Fruit fly (Drosophila melanogaster) whole organism, pupa: ENCODE results near the gene Eip75B.
A peak's percentile ranks its signal among the peaks of the same experiment; 100 is the strongest.

Source experiments
- CG10348 ChIP-seq: fragments of 200-800 bp; sonication (Bioruptor generic); IDR thresholded peaks from 2 replicates; pipeline ENCODE4 v1.3.6; 2022; ENCODE audit warnings: missing biosample characterization, missing genetic modification characterization
- CG12605 ChIP-seq: fragments of 200-800 bp; sonication (Bioruptor generic); IDR thresholded peaks from 2 replicates; pipeline ENCODE4 v1.3.6; 2022; ENCODE audit warnings: missing biosample characterization, missing genetic modification characterization
- CG13204 ChIP-seq: fragments of 200-800 bp; sonication (Bioruptor generic); optimal IDR thresholded peaks from 2 replicates; lab custom pipeline; 2018; ENCODE audit warnings: missing biosample characterization, mild to moderate bottlenecking, missing genetic modification characterization, moderate library complexity
- CG14655 ChIP-seq: fragments of 200-800 bp; sonication (Bioruptor generic); optimal IDR thresholded peaks from 3 replicates; lab custom pipeline; 2017; ENCODE audit warnings: mild to moderate bottlenecking, missing biosample characterization, missing genetic modification reagents, missing genetic modification characterization
- CG15710 ChIP-seq: fragments of 200-800 bp; sonication (Bioruptor generic); optimal IDR thresholded peaks from 2 replicates; lab custom pipeline; 2018; ENCODE audit warnings: missing biosample characterization, mild to moderate bottlenecking, missing genetic modification characterization, moderate library complexity
- CG17806 ChIP-seq: fragments of 200-800 bp; sonication (Bioruptor generic); optimal IDR thresholded peaks from 2 replicates; lab custom pipeline; 2018; ENCODE audit warnings: missing biosample characterization, mild to moderate bottlenecking, missing genetic modification characterization, moderate library complexity
- CG32121 ChIP-seq: fragments of 200-800 bp; sonication (Bioruptor generic); IDR thresholded peaks from 2 replicates; pipeline ENCODE4 v1.3.6; 2022; ENCODE audit warnings: missing biosample characterization, missing genetic modification characterization
- CG34367 ChIP-seq: fragments of 200-800 bp; sonication (Bioruptor generic); optimal IDR thresholded peaks from 2 replicates; lab custom pipeline; 2018; ENCODE audit warnings: missing biosample characterization, mild to moderate bottlenecking, missing genetic modification characterization
- CG4496 ChIP-seq: fragments of 200-800 bp; sonication (Bioruptor generic); IDR thresholded peaks from 3 replicates; pipeline ENCODE4 v1.3.6; 2022; ENCODE audit warnings: missing biosample characterization, missing genetic modification characterization
- CG8159 ChIP-seq: fragments of 200-800 bp; sonication (Bioruptor generic); optimal IDR thresholded peaks from 3 replicates; lab custom pipeline; 2018; ENCODE audit warnings: missing biosample characterization, mild to moderate bottlenecking, missing genetic modification characterization, moderate library complexity
- CG8301 ChIP-seq: fragments of 200-800 bp; sonication (Bioruptor generic); optimal IDR thresholded peaks from 2 replicates; lab custom pipeline; 2018; ENCODE audit warnings: missing biosample characterization, mild to moderate bottlenecking, missing genetic modification characterization
- CG9948 ChIP-seq: fragments of 200-800 bp; sonication (Bioruptor generic); optimal IDR thresholded peaks from 2 replicates; lab custom pipeline; 2018; ENCODE audit warnings: missing biosample characterization, mild to moderate bottlenecking, missing genetic modification characterization, moderate library complexity
- D1 ChIP-seq: fragments of 200-800 bp; sonication (Bioruptor generic); optimal IDR thresholded peaks from 2 replicates; lab custom pipeline; 2018; ENCODE audit warnings: missing biosample characterization, mild to moderate bottlenecking, missing genetic modification characterization, moderate library complexity
- EcR ChIP-seq: fragments of 200-800 bp; sonication (Bioruptor generic); optimal IDR thresholded peaks from 3 replicates; lab custom pipeline; 2019; ENCODE audit warnings: missing biosample characterization, missing genetic modification characterization, mild to moderate bottlenecking, moderate library complexity, missing genetic modification reagents
- Ets98B ChIP-seq: fragments of 200-800 bp; sonication (Bioruptor generic); IDR thresholded peaks from 2 replicates; pipeline ENCODE4 v1.3.6; 2022; ENCODE audit warnings: missing biosample characterization, missing genetic modification characterization
- Pif1A ChIP-seq: fragments of 200-800 bp; sonication (Bioruptor generic); optimal IDR thresholded peaks from 3 replicates; lab custom pipeline; 2016; ENCODE audit warnings: missing biosample characterization, missing genetic modification characterization
- Pif1B ChIP-seq: fragments of 200-800 bp; sonication (Bioruptor generic); optimal IDR thresholded peaks from 3 replicates; lab custom pipeline; 2016; ENCODE audit warnings: missing biosample characterization, missing genetic modification characterization
- Snoo ChIP-seq: fragments of 200-800 bp; sonication (Bioruptor generic); optimal IDR thresholded peaks from 3 replicates; lab custom pipeline; 2017; ENCODE audit warnings: missing biosample characterization, mild to moderate bottlenecking, missing genetic modification characterization, inconsistent platforms
- fd96Ca ChIP-seq: fragments of 200-800 bp; sonication (Bioruptor generic); IDR thresholded peaks from 3 replicates; pipeline ENCODE4 v1.3.6; 2022; ENCODE audit warnings: missing biosample characterization, missing genetic modification characterization
- gl ChIP-seq: fragments of 200-800 bp; sonication (Bioruptor generic); optimal IDR thresholded peaks from 2 replicates; lab custom pipeline; 2018; ENCODE audit warnings: missing biosample characterization, mild to moderate bottlenecking, missing genetic modification characterization
- rn ChIP-seq: fragments of 200-800 bp; sonication (Bioruptor generic); IDR thresholded peaks from 2 replicates; pipeline ENCODE4 v1.3.6; 2022; ENCODE audit warnings: missing biosample characterization, missing genetic modification characterization

The Eip75B gene

DNA sequence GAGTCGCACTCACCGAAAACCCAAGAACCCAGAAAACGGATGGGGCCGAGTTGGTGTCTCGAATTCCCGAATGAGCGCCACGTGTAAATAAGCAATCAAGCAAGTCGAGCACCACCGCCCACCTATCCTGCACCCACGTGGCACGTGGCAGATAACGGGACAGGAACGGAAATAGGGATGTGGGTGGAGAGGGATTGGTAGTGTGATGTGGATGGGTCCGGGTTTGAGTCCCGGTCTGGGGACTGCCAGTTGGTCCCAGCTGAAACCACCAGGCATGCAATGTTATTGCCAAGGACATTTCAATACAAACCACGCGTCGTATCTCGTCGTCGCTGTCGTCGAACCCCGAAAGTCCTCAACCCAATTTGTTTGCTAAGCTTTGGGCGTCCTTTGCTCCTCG is 119.1 kb downstream of the Eip75B start:
- TF ChIP-seq CG13204 (GFP tag; lab: Kevin White, UChicago) (no peak), CG15710 (tag; lab: Kevin White, UChicago) (no peak), CG12605 (GFP tag; lab: Robert Waterston, UW) (no peak), Ets98B (no peak), CG14655 (GFP tag; lab: Kevin White, UChicago) (no peak), CG34367 (tag; lab: Kevin White, UChicago) (no peak), CG8159 (no peak), CG10348 (GFP tag; lab: Robert Waterston, UW) (no peak), Pif1B (GFP tag; lab: Kevin White, UChicago) (no peak), CG17806 (tag; lab: Kevin White, UChicago) (no peak), fd96Ca (GFP tag; lab: Robert Waterston, UW) (no peak), CG4496 (no peak), Snoo (tag; lab: Kevin White, UChicago) (no peak), rn (GFP tag; lab: Robert Waterston, UW) (no peak), EcR (GFP tag; lab: Kevin White, UChicago) (no peak), CG9948 (tag; lab: Kevin White, UChicago) (no peak)
- TF ChIP-seq, all 21 proteins: peak for 0

DNA sequence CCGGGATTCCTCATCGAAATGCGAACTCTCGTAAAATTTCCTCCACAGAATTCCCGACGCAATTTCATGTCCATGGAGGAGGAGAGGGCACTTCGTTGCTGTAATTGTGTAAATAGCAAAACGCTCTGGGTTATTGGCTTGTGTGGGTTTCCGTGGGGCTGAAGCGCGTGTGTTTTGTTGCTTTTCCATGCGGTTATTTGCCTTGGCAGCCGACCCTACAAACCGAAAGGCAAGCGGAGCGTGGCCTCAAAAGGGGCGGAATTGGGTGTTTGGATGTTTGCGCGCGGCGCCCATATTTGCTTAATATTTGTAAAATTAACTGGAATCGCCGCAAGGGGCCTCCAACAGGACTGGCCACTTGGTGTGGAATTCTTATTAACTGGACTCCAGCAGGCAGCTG is 119.9 kb downstream of the Eip75B start:
- TF ChIP-seq CG10348 (GFP tag; lab: Robert Waterston, UW), result no peak
- no peak for TF ChIP-seq gl (tag; lab: Kevin White, UChicago)
- TF ChIP-seq CG34367 (tag; lab: Kevin White, UChicago), result no peak
- no peak for TF ChIP-seq CG8301 (tag; lab: Kevin White, UChicago)
- no peak for TF ChIP-seq CG12605 (GFP tag; lab: Robert Waterston, UW)
- TF ChIP-seq CG17806 (tag; lab: Kevin White, UChicago), result no peak
- TF ChIP-seq EcR (GFP tag; lab: Kevin White, UChicago), result peak; percentile 20
- no peak for TF ChIP-seq Snoo (tag; lab: Kevin White, UChicago)
- TF ChIP-seq D1 (tag; lab: Kevin White, UChicago), result no peak

DNA sequence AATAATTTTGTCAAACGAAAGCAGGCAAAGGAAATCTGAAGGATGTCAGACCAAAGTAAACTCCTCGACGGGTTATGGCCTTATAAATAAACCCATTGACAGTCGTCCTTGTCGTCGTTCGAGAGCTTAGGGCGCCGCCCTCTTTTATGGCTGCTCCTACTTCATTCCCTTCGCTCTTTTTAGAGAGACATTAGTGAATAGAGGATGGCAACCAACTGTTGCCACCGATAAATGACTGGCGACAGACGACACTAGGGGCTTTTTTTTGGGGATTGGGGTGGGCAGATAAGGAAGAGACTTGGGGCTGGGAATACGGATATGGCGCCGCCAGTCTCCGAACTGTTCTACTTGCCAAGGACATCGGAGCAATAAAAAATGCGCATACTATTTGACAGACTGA is 122.0 kb downstream of the Eip75B start:
- no peak for TF ChIP-seq D1 (tag; lab: Kevin White, UChicago)
- TF ChIP-seq Ets98B, result no peak
- no peak for TF ChIP-seq CG4496
- TF ChIP-seq Pif1B (GFP tag; lab: Kevin White, UChicago), result no peak
- no peak for TF ChIP-seq CG13204 (GFP tag; lab: Kevin White, UChicago)
- no peak for TF ChIP-seq gl (tag; lab: Kevin White, UChicago)
- no peak for TF ChIP-seq CG10348 (GFP tag; lab: Robert Waterston, UW)
- no peak for TF ChIP-seq CG32121
- TF ChIP-seq EcR (GFP tag; lab: Kevin White, UChicago), result no peak
- no peak for TF ChIP-seq CG15710 (tag; lab: Kevin White, UChicago)
- TF ChIP-seq CG12605 (GFP tag; lab: Robert Waterston, UW), result no peak
- TF ChIP-seq CG8159, result no peak
- no peak for TF ChIP-seq Pif1A
- TF ChIP-seq rn (GFP tag; lab: Robert Waterston, UW), result no peak
- no peak for TF ChIP-seq CG17806 (tag; lab: Kevin White, UChicago)
- TF ChIP-seq fd96Ca (GFP tag; lab: Robert Waterston, UW), result no peak
- no peak for TF ChIP-seq CG34367 (tag; lab: Kevin White, UChicago)

DNA sequence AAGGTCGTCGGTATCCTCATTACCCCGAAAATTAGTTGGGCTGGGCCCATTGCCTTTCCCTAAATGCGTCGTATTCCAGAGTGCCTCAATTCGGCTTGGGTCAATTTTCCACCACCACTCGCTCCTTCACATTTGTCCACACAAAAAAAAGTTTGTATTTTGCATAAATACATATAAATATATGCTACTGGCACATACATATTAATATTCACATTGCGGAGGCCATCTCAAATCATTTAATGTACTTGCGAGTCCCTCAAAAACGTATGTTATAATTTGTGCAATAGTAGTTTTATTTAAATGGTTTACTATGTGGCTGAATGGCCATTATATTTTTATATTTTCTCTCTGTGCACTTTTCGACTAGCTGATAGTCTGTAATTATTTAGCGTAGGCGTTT is 122.9 kb downstream of the Eip75B start:
- TF ChIP-seq Pif1A, result no peak
- TF ChIP-seq rn (GFP tag; lab: Robert Waterston, UW), result no peak
- TF ChIP-seq EcR (GFP tag; lab: Kevin White, UChicago), result no peak
- TF ChIP-seq CG34367 (tag; lab: Kevin White, UChicago), result no peak
- no peak for TF ChIP-seq CG13204 (GFP tag; lab: Kevin White, UChicago)
- no peak for TF ChIP-seq CG14655 (GFP tag; lab: Kevin White, UChicago)
- TF ChIP-seq Snoo (tag; lab: Kevin White, UChicago), result no peak
- no peak for TF ChIP-seq CG32121
- TF ChIP-seq CG12605 (GFP tag; lab: Robert Waterston, UW), result no peak
- no peak for TF ChIP-seq CG8159
- no peak for TF ChIP-seq CG8301 (tag; lab: Kevin White, UChicago)
- TF ChIP-seq fd96Ca (GFP tag; lab: Robert Waterston, UW), result no peak
- no peak for TF ChIP-seq CG9948 (tag; lab: Kevin White, UChicago)
- no peak for TF ChIP-seq Ets98B
- no peak for TF ChIP-seq CG4496
- TF ChIP-seq, all 21 proteins: peak for 0

DNA sequence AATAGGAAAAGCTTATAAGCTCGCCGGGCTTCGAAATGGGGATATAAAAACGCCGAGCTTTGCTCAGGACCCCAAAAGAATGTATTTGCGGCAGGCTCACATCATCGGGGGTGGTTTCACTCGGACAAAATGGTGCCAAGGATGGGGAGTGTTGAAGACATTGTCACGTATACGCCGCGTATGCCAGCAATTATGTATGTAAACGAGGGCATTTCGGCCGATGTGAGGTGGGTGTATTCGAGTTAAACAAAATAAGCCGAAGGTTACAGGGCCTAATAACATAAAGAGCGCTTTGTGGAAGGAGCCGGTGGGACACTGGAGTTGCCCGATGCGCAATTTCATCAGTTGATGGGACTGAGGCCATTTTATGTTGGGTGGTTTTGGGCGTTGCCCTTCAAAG is 123.5 kb downstream of the Eip75B start:
- TF ChIP-seq CG9948 (tag; lab: Kevin White, UChicago) (no peak), rn (GFP tag; lab: Robert Waterston, UW) (no peak)
- TF ChIP-seq, all 21 proteins: peak for 0

DNA sequence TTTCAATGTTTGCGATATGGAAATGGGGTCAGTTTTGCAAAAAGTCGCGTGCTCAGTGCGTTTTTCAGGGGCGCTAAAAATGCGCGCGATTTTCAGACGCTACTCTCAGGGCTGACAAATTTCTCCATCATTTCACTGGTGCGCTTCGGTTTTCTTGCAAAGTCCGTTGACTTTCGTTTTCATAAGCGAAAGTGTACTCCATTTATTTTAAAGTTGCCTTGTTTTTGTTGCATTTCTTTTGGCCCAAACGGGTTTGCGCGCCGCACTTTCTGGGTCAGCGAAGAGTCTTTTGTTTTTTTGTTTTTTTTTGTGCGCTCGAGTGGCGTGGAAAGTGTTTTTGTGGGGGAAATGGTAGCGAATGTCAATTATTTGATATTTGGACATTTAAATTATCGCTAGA is 124.8 kb downstream of the Eip75B start:
- TF ChIP-seq Ets98B, result no peak
- no peak for TF ChIP-seq D1 (tag; lab: Kevin White, UChicago)
- no peak for TF ChIP-seq Pif1B (GFP tag; lab: Kevin White, UChicago)
- TF ChIP-seq CG15710 (tag; lab: Kevin White, UChicago), result no peak
- TF ChIP-seq CG4496, result no peak
- TF ChIP-seq CG8301 (tag; lab: Kevin White, UChicago), result no peak
- peak; percentile 75 for TF ChIP-seq Snoo (tag; lab: Kevin White, UChicago)
- TF ChIP-seq CG8159, result no peak
- TF ChIP-seq CG13204 (GFP tag; lab: Kevin White, UChicago), result no peak
- no peak for TF ChIP-seq rn (GFP tag; lab: Robert Waterston, UW)
- no peak for TF ChIP-seq CG9948 (tag; lab: Kevin White, UChicago)
- no peak for TF ChIP-seq CG32121
- no peak for TF ChIP-seq CG34367 (tag; lab: Kevin White, UChicago)
- TF ChIP-seq CG10348 (GFP tag; lab: Robert Waterston, UW), result no peak
- peak; percentile 2 for TF ChIP-seq CG14655 (GFP tag; lab: Kevin White, UChicago)
